Worm (Caenorhabditis elegans): ENCODE results near the gene srh-154.

The srh-154 gene

DNA sequence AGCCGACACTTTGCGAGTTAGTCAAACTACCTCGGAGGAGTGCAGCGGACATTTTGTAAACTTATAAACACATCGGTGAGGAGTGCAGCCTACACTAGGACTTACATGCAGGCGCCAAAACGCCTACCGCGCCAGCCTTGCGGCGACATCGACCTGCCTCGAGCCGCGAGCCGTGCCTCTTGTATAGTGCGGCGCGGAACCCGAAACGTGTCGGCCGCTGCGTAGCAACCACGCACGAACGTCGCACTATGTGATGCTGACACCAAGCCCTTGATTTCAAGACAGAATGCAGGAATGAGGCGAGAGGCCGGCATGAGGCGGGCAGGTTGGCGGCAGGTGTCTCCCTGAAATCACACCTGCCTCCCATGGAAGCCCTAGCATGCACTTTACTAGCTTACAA lies 10.2 kb upstream of the srh-154 start:
- TF ChIP-seq ceh-82 (tag; optimal IDR thresholded peaks at IDR 0.05) = no peak
- TF ChIP-seq set-16 (GFP tag; IDR thresholded peaks at IDR 0.05) = peak; percentile 84

ce11 chrV:17430066-17430465 lies 9.4 kb upstream of the srh-154 start, which contains the start of gene T27C5.10:
Gene T27C5.10 (minus strand): TSS chrV:17430166.
- TF ChIP-seq pha-4 (GFP tag; IDR thresholded peaks at IDR 0.05) = no peak
- TF ChIP-seq pha-4 (tag; optimal IDR thresholded peaks at IDR 0.05) = no peak
- no peak for TF ChIP-seq snpc-4 (tag; optimal IDR thresholded peaks at IDR 0.05)
- TF ChIP-seq ztf-11 (tag; optimal IDR thresholded peaks at IDR 0.05) = no peak
- no peak for TF ChIP-seq madf-9 (GFP tag; conservative IDR thresholded peaks at IDR 0.05)
- no peak for TF ChIP-seq arid-1 (GFP tag; conservative IDR thresholded peaks at IDR 0.05)
- TF ChIP-seq nhr-6 (tag; optimal IDR thresholded peaks at IDR 0.05) = no peak
- no peak for TF ChIP-seq dpl-1 (GFP tag; optimal IDR thresholded peaks at IDR 0.05)
- TF ChIP-seq fkh-10 (GFP tag; optimal IDR thresholded peaks at IDR 0.05) = no peak
- TF ChIP-seq spr-3 (GFP tag; optimal IDR thresholded peaks at IDR 0.05) = no peak
- no peak for TF ChIP-seq egl-43 (GFP tag; IDR thresholded peaks at IDR 0.05)
- TF ChIP-seq jun-1 (tag; optimal IDR thresholded peaks at IDR 0.05) = no peak

- TF ChIP-seq attf-4 (tag; optimal IDR thresholded peaks at IDR 0.05) = no peak
- no peak for TF ChIP-seq lin-29 (GFP tag; IDR thresholded peaks at IDR 0.05)
- no peak for TF ChIP-seq Y75B8A.6 (GFP tag; IDR thresholded peaks at IDR 0.05)
- no peak for TF ChIP-seq lin-38 (GFP tag; IDR thresholded peaks at IDR 0.05)
- no peak for TF ChIP-seq lin-15B (tag; optimal IDR thresholded peaks at IDR 0.05)
These were observed 8.6 kb upstream of the srh-154 start, which contains the start of gene srbc-27 for ce11 chrV:17430903-17431302. Gene srbc-27 (plus strand): TSS chrV:17431203.

ce11 chrV:17436492-17436891 lies 3.0 kb upstream of the srh-154 start, which contains the start of gene F20E11.18:
Gene F20E11.18 (minus strand): TSS chrV:17436592.
- TF ChIP-seq nhr-48 (tag; optimal IDR thresholded peaks at IDR 0.05) (no peak), ceh-20 (GFP tag; IDR thresholded peaks at IDR 0.05) (no peak), madf-9 (GFP tag; conservative IDR thresholded peaks at IDR 0.05) (no peak), sdz-12 (GFP tag; optimal IDR thresholded peaks at IDR 0.05) (no peak), nhr-77 (tag; optimal IDR thresholded peaks at IDR 0.05) (no peak), aly-2 (tag; optimal IDR thresholded peaks at IDR 0.05) (no peak), F44E2.7 (GFP tag; IDR thresholded peaks at IDR 0.05) (no peak), skn-1 (tag; optimal IDR thresholded peaks at IDR 0.05) (no peak), cey-2 (tag; optimal IDR thresholded peaks at IDR 0.05; ENCODE audit: borderline replicate concordance, insufficient read depth) (no peak), dve-1 (tag; optimal IDR thresholded peaks at IDR 0.05; ENCODE audit: insufficient read depth) (no peak), attf-4 (tag; optimal IDR thresholded peaks at IDR 0.05) (no peak), aha-1 (tag) (no peak), madf-5 (GFP tag; IDR thresholded peaks at IDR 0.05) (no peak), nhr-11 (tag; optimal IDR thresholded peaks at IDR 0.05) (no peak), daf-12 (tag; optimal IDR thresholded peaks at IDR 0.05) (no peak), daf-8 (GFP tag; IDR thresholded peaks at IDR 0.05) (no peak)

ce11 chrV:17438317-17438716 lies 1.2 kb upstream of the srh-154 start, which contains the start of gene srsx-2:
Gene srsx-2 (minus strand): TSS chrV:17438417.
- TF ChIP-seq dmd-8 (GFP tag; IDR thresholded peaks at IDR 0.05) (no peak), lim-7 (GFP tag; IDR thresholded peaks at IDR 0.05) (no peak), lin-1 (GFP tag; IDR thresholded peaks at IDR 0.05) (no peak)

All from whole organism, L4 larva.